Fruit fly (Drosophila melanogaster) whole organism, embryonic: Measurements from ENCODE around the gene Sar1.

Experiments used
- ATbp ChIP-seq: fragments of 200-800 bp; sonication (Bioruptor generic); optimal IDR thresholded peaks from 2 replicates; lab custom pipeline; 2017; ENCODE audit warnings: missing biosample characterization, mild to moderate bottlenecking, missing genetic modification characterization, missing genetic modification reagents
- Bgb ChIP-seq: fragments of 200-800 bp; sonication (Bioruptor generic); IDR thresholded peaks from 2 replicates; pipeline ENCODE4 v1.3.6; 2022; ENCODE audit warnings: missing biosample characterization, missing genetic modification characterization; ENCODE audit not compliant: partially characterized antibody
- CG10274 ChIP-seq: fragments of 200-800 bp; sonication (Bioruptor generic); optimal IDR thresholded peaks from 3 replicates; lab custom pipeline; 2017; ENCODE audit warnings: missing biosample characterization, mild to moderate bottlenecking, missing genetic modification characterization
- CG10366 ChIP-seq: fragments of 200-800 bp; sonication (Bioruptor generic); IDR thresholded peaks from 2 replicates; pipeline ENCODE4 v1.3.6; 2022; ENCODE audit warnings: missing biosample characterization, missing genetic modification characterization
- CG11247 ChIP-seq: fragments of 200-800 bp; sonication (Bioruptor generic); IDR thresholded peaks from 2 replicates; pipeline ENCODE4 v1.3.6; 2022; ENCODE audit warnings: missing biosample characterization, missing genetic modification characterization
- CG13287 ChIP-seq: fragments of 200-800 bp; sonication (Bioruptor generic); IDR thresholded peaks from 2 replicates; pipeline ENCODE4 v1.3.6; 2022; ENCODE audit warnings: missing biosample characterization, missing genetic modification characterization; ENCODE audit not compliant: partially characterized antibody
- CG13894 ChIP-seq: fragments of 200-800 bp; sonication (Bioruptor generic); optimal IDR thresholded peaks from 3 replicates; lab custom pipeline; 2018; ENCODE audit warnings: missing biosample characterization, mild to moderate bottlenecking, missing genetic modification characterization, moderate library complexity
- CG14710 ChIP-seq: fragments of 200-800 bp; sonication (Bioruptor generic); optimal IDR thresholded peaks from 3 replicates; lab custom pipeline; 2019; ENCODE audit warnings: missing biosample characterization, mild to moderate bottlenecking, missing genetic modification characterization, moderate library complexity
- CG14860 ChIP-seq: fragments of 200-800 bp; sonication (Bioruptor generic); IDR thresholded peaks from 3 replicates; pipeline ENCODE4 v1.3.6; 2022; ENCODE audit warnings: missing biosample characterization, missing genetic modification characterization; ENCODE audit not compliant: partially characterized antibody
- CG1529 ChIP-seq: fragments of 200-800 bp; sonication (Bioruptor generic); optimal IDR thresholded peaks from 3 replicates; lab custom pipeline; 2018; ENCODE audit warnings: missing biosample characterization, missing genetic modification characterization
- CG1603 ChIP-seq: fragments of 200-800 bp; sonication (Bioruptor generic); optimal IDR thresholded peaks from 2 replicates; lab custom pipeline; 2019; ENCODE audit warnings: missing biosample characterization, mild to moderate bottlenecking, missing genetic modification characterization, moderate library complexity
- CG17829 ChIP-seq: fragments of 200-800 bp; optimal IDR thresholded peaks from 2 replicates; lab custom pipeline; 2019; ENCODE audit warnings: missing biosample characterization, mild to moderate bottlenecking, missing genetic modification characterization, moderate library complexity
- CG17912 ChIP-seq: fragments of 200-800 bp; sonication (Bioruptor generic); optimal IDR thresholded peaks from 2 replicates; lab custom pipeline; 2018; ENCODE audit warnings: missing biosample characterization, mild to moderate bottlenecking, missing genetic modification characterization
- CG2889 ChIP-seq: fragments of 200-800 bp; sonication (Bioruptor generic); IDR thresholded peaks from 3 replicates; pipeline ENCODE4 v1.3.6; 2022; ENCODE audit warnings: missing biosample characterization, missing genetic modification characterization
- CG32772 ChIP-seq: fragments of 200-800 bp; sonication (Bioruptor generic); IDR thresholded peaks from 2 replicates; pipeline ENCODE4 v1.3.6; 2022; ENCODE audit warnings: missing biosample characterization, missing genetic modification characterization
- CG34224 ChIP-seq: fragments of 200-800 bp; sonication (Bioruptor generic); IDR thresholded peaks from 3 replicates; pipeline ENCODE4 v1.3.6; 2022; ENCODE audit warnings: missing biosample characterization, missing genetic modification characterization; ENCODE audit not compliant: partially characterized antibody
- CG5245 ChIP-seq: fragments of 200-800 bp; sonication (Bioruptor generic); optimal IDR thresholded peaks from 3 replicates; lab custom pipeline; 2016; ENCODE audit warnings: missing biosample characterization, missing genetic modification characterization
- CG6791 ChIP-seq: fragments of 200-800 bp; sonication (Bioruptor generic); IDR thresholded peaks from 3 replicates; pipeline ENCODE4 v1.3.6; 2022; ENCODE audit warnings: missing biosample characterization, missing genetic modification characterization; ENCODE audit not compliant: partially characterized antibody
- CG7357 ChIP-seq: fragments of 200-800 bp; sonication (Bioruptor generic); IDR thresholded peaks from 3 replicates; pipeline ENCODE4 v1.3.6; 2022; ENCODE audit warnings: missing biosample characterization, missing genetic modification characterization
- CG8388 ChIP-seq: fragments of 200-800 bp; sonication (Bioruptor generic); optimal IDR thresholded peaks from 2 replicates; lab custom pipeline; 2019; ENCODE audit warnings: missing biosample characterization, mild to moderate bottlenecking, missing genetic modification characterization, moderate library complexity
- CG9932 ChIP-seq: fragments of 200-800 bp; sonication (Bioruptor generic); IDR thresholded peaks from 2 replicates; pipeline ENCODE4 v1.3.6; 2022; ENCODE audit warnings: missing biosample characterization, missing genetic modification characterization
- Dll ChIP-seq: fragments of 200-800 bp; sonication (Bioruptor generic); IDR thresholded peaks from 4 replicates; pipeline ENCODE4 v1.3.6; 2022; ENCODE audit warnings: missing biosample characterization, missing genetic modification characterization; ENCODE audit not compliant: partially characterized antibody
- Dp ChIP-seq: fragments of 200-800 bp; sonication (Bioruptor generic); optimal IDR thresholded peaks from 2 replicates; lab custom pipeline; 2018; ENCODE audit warnings: missing biosample characterization, mild to moderate bottlenecking, missing genetic modification characterization, moderate library complexity
- Ets65A ChIP-seq: fragments of 200-800 bp; sonication (Bioruptor generic); peaks from one replicate; lab custom pipeline; 2016; ENCODE audit warnings: missing biosample characterization, missing genetic modification characterization
- HLH4C ChIP-seq: fragments of 200-800 bp; sonication (Bioruptor generic); IDR thresholded peaks from 3 replicates; pipeline ENCODE4 v1.3.6; 2022; ENCODE audit warnings: missing biosample characterization, missing genetic modification characterization; ENCODE audit not compliant: partially characterized antibody
- HmgZ ChIP-seq: fragments of 200-800 bp; sonication (Bioruptor generic); optimal IDR thresholded peaks from 2 replicates; lab custom pipeline; 2018; ENCODE audit warnings: missing biosample characterization, mild to moderate bottlenecking, missing genetic modification characterization
- Hr39 ChIP-seq: fragments of >200 bp; optimal IDR thresholded peaks from 2 replicates; lab custom pipeline; 2017
- Nf-YB ChIP-seq: fragments of 200-800 bp; sonication (Bioruptor generic); optimal IDR thresholded peaks from 3 replicates; lab custom pipeline; 2019; ENCODE audit warnings: missing biosample characterization, mild to moderate bottlenecking, missing genetic modification characterization, moderate library complexity
- Opbp ChIP-seq: fragments of 200-800 bp; sonication (Bioruptor generic); IDR thresholded peaks from 3 replicates; pipeline ENCODE4 v1.3.6; 2022; ENCODE audit warnings: missing biosample characterization, missing genetic modification characterization; ENCODE audit not compliant: partially characterized antibody
- PHDP ChIP-seq: fragments of 200-800 bp; sonication (Bioruptor generic); optimal IDR thresholded peaks from 3 replicates; lab custom pipeline; 2018; ENCODE audit warnings: missing biosample characterization, mild to moderate bottlenecking, missing genetic modification characterization, moderate library complexity
- ara ChIP-seq: fragments of 200-800 bp; sonication (Bioruptor generic); IDR thresholded peaks from 2 replicates; pipeline ENCODE4 v1.3.6; 2022; ENCODE audit warnings: missing biosample characterization, missing genetic modification characterization
- az2 ChIP-seq: fragments of 200-800 bp; sonication (Bioruptor generic); optimal IDR thresholded peaks from 3 replicates; lab custom pipeline; 2016; ENCODE audit warnings: missing biosample characterization, missing genetic modification characterization
- bbx ChIP-seq: fragments of 200-800 bp; sonication (Bioruptor generic); IDR thresholded peaks from 2 replicates; pipeline ENCODE4 v1.3.6; 2022; ENCODE audit warnings: missing biosample characterization, missing genetic modification characterization; ENCODE audit not compliant: partially characterized antibody
- cad ChIP-seq: fragments of >200 bp; optimal IDR thresholded peaks from 2 replicates; lab custom pipeline; 2017; ENCODE audit warnings: missing biosample characterization, missing genetic modification characterization
- cg ChIP-seq: fragments of 200-800 bp; sonication (Bioruptor generic); optimal IDR thresholded peaks from 3 replicates; lab custom pipeline; 2019; ENCODE audit warnings: missing biosample characterization, mild to moderate bottlenecking, missing genetic modification characterization, moderate library complexity
- chm ChIP-seq: fragments of 200-800 bp; sonication (Bioruptor generic); IDR thresholded peaks from 2 replicates; pipeline ENCODE4 v1.3.6; 2022; ENCODE audit warnings: missing biosample characterization, missing genetic modification characterization
- hbn ChIP-seq: fragments of 200-800 bp; sonication (Bioruptor generic); IDR thresholded peaks from 2 replicates; pipeline ENCODE4 v1.3.6; 2022; ENCODE audit warnings: missing biosample characterization, missing genetic modification characterization; ENCODE audit not compliant: partially characterized antibody
- inv ChIP-seq: fragments of 200-800 bp; sonication (Bioruptor generic); IDR thresholded peaks from 2 replicates; pipeline ENCODE4 v1.3.6; 2022; ENCODE audit warnings: missing biosample characterization, missing genetic modification characterization; ENCODE audit not compliant: partially characterized antibody
- knrl ChIP-seq: fragments of 200-800 bp; sonication (Bioruptor generic); IDR thresholded peaks from 3 replicates; pipeline ENCODE4 v1.3.6; 2022; ENCODE audit warnings: missing biosample characterization, missing genetic modification characterization; ENCODE audit not compliant: partially characterized antibody
- maf-S ChIP-seq: fragments of 200-800 bp; sonication (Bioruptor generic); optimal IDR thresholded peaks from 2 replicates; lab custom pipeline; 2016; ENCODE audit warnings: missing biosample characterization, missing genetic modification characterization
- mld ChIP-seq: fragments of 200-800 bp; sonication (Bioruptor generic); IDR thresholded peaks from 3 replicates; pipeline ENCODE4 v1.3.6; 2022; ENCODE audit warnings: missing biosample characterization, missing genetic modification characterization; ENCODE audit not compliant: partially characterized antibody
- nerfin-2 ChIP-seq: fragments of 200-800 bp; sonication (Bioruptor generic); IDR thresholded peaks from 2 replicates; pipeline ENCODE4 v1.3.6; 2022; ENCODE audit warnings: missing biosample characterization, missing genetic modification characterization; ENCODE audit not compliant: partially characterized antibody
- otp ChIP-seq: fragments of 200-800 bp; sonication (Bioruptor generic); IDR thresholded peaks from 3 replicates; pipeline ENCODE4, ENCODE4 v1.3.6; 2022; ENCODE audit warnings: missing biosample characterization, missing genetic modification characterization
- pzg ChIP-seq: fragments of 200-800 bp; sonication (Bioruptor generic); optimal IDR thresholded peaks from 3 replicates; lab custom pipeline; 2018; ENCODE audit warnings: missing biosample characterization, mild to moderate bottlenecking, missing genetic modification characterization, moderate library complexity
- ro ChIP-seq: fragments of 200-800 bp; sonication (Bioruptor generic); IDR thresholded peaks from 2 replicates; pipeline ENCODE4 v1.3.6; 2022; ENCODE audit warnings: missing biosample characterization, missing genetic modification characterization
- stwl ChIP-seq: fragments of 200-800 bp; sonication (Bioruptor generic); optimal IDR thresholded peaks from 3 replicates; lab custom pipeline; 2018; ENCODE audit warnings: missing biosample characterization, mild to moderate bottlenecking, missing genetic modification characterization, moderate library complexity
- tgo ChIP-seq: fragments of 200-800 bp; sonication (Bioruptor generic); IDR thresholded peaks from 3 replicates; pipeline ENCODE4 v1.3.6; 2022; ENCODE audit warnings: missing biosample characterization, missing genetic modification characterization
- toy ChIP-seq: fragments of 200-800 bp; sonication (Bioruptor generic); IDR thresholded peaks from 2 replicates; pipeline ENCODE4 v1.3.6; 2022; ENCODE audit warnings: missing biosample characterization, missing genetic modification characterization
- vvl ChIP-seq: fragments of 200-800 bp; sonication (Bioruptor generic); IDR thresholded peaks from 2 replicates; pipeline ENCODE4 v1.3.6; 2022; ENCODE audit warnings: missing biosample characterization, missing genetic modification characterization
- zen2 ChIP-seq: fragments of 200-800 bp; sonication (Bioruptor generic); IDR thresholded peaks from 3 replicates; pipeline ENCODE4 v1.3.6; 2022; ENCODE audit warnings: missing biosample characterization, missing genetic modification characterization; ENCODE audit not compliant: partially characterized antibody

Gene Sar1

DNA sequence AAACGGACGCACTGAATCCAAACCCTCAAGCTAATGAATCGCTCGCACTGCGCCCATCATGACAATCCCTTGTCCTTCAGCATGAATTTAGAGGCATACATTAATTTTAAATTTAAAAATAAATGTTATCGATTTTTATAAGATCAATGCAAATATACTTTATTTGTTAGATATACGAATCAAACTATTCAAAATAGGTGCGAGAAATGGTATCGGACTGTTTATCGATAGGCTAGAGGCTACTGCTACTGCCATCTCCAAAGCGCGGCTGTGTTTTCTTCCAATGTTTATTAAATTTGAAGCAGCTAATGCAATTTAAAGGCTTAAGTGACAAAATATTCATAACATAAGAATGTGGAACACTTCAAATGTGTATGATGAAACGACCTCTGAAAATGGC is 24.6 kb downstream of the Sar1 start, which contains the start of gene CG43342 (continued):
- TF ChIP-seq hbn, result peak; percentile 63
- TF ChIP-seq bbx (GFP tag; lab: Robert Waterston, UW), result peak; percentile 84
- TF ChIP-seq CG8388 (GFP tag; lab: Kevin White, UChicago), result no peak
- TF ChIP-seq inv (GFP tag; lab: Robert Waterston, UW), result peak; percentile 49; the same call in 1 of the 2 replicates
- TF ChIP-seq HLH4C (GFP tag; lab: Robert Waterston, UW), result peak; percentile 92
- TF ChIP-seq ara (GFP tag; lab: Robert Waterston, UW), result no peak
- TF ChIP-seq maf-S (GFP tag; lab: Kevin White, UChicago), result no peak
- peak; percentile 85 for TF ChIP-seq CG6791
- TF ChIP-seq tgo, result no peak
- TF ChIP-seq az2 (GFP tag; lab: Kevin White, UChicago), result no peak
- TF ChIP-seq Ets65A, result no peak
- peak; percentile 74 for TF ChIP-seq Dp (GFP tag; lab: Kevin White, UChicago)
- peak; percentile 80; the same call in 2 of the 3 replicates for TF ChIP-seq Opbp (GFP tag; lab: Robert Waterston, UW)
- TF ChIP-seq Dll (GFP tag; lab: Robert Waterston, UW), result peak; percentile 82
- TF ChIP-seq CG10366, result no peak
- peak; percentile 40 for TF ChIP-seq pzg (GFP tag; lab: Kevin White, UChicago)
- no peak for TF ChIP-seq ro
- no peak for TF ChIP-seq PHDP (tag; lab: Kevin White, UChicago)
- no peak for TF ChIP-seq cg (GFP tag; lab: Kevin White, UChicago)
- no peak for TF ChIP-seq toy (GFP tag; lab: Robert Waterston, UW)
- TF ChIP-seq cad (GFP tag; lab: Kevin White, UChicago), result no peak
- TF ChIP-seq CG7357 (GFP tag; lab: Robert Waterston, UW), result no peak
- no peak for TF ChIP-seq CG5245 (GFP tag; lab: Kevin White, UChicago)
- TF ChIP-seq Hr39 (lab: Kevin White, UChicago), result no peak
- TF ChIP-seq CG17829 (tag; lab: Kevin White, UChicago), result no peak
- peak; percentile 85 for TF ChIP-seq Bgb (GFP tag; lab: Robert Waterston, UW)
- no peak for TF ChIP-seq chm (GFP tag; lab: Robert Waterston, UW)
- no peak for TF ChIP-seq CG32772 (GFP tag; lab: Robert Waterston, UW)
- TF ChIP-seq vvl (GFP tag; lab: Robert Waterston, UW), result peak; percentile 17; the same call in 1 of the 2 replicates
- peak; percentile 84 for TF ChIP-seq CG34224
- no peak for TF ChIP-seq HmgZ
- TF ChIP-seq CG2889, result no peak
- TF ChIP-seq ATbp (GFP tag; lab: Kevin White, UChicago), result no peak
- peak; percentile 37 for TF ChIP-seq CG1603 (tag; lab: Kevin White, UChicago)
- TF ChIP-seq CG14860 (GFP tag; lab: Robert Waterston, UW), result peak; percentile 82
- peak; percentile 88 for TF ChIP-seq zen2
- TF ChIP-seq CG13894 (tag; lab: Kevin White, UChicago), result no peak
- no peak for TF ChIP-seq CG9932 (GFP tag; lab: Robert Waterston, UW)
- TF ChIP-seq mld (GFP tag; lab: Robert Waterston, UW), result peak; percentile 76; the same call in 2 of the 3 replicates
- no peak for TF ChIP-seq CG10274 (GFP tag; lab: Kevin White, UChicago)
- TF ChIP-seq CG13287 (GFP tag; lab: Robert Waterston, UW), result peak; percentile 85
- peak; percentile 85 for TF ChIP-seq nerfin-2
- peak; percentile 73 for TF ChIP-seq stwl (tag; lab: Kevin White, UChicago)
- no peak for TF ChIP-seq CG1529 (GFP tag; lab: Kevin White, UChicago)
- no peak for TF ChIP-seq Nf-YB (GFP tag; lab: Kevin White, UChicago)
- no peak for TF ChIP-seq CG17912 (GFP tag; lab: Kevin White, UChicago)
- TF ChIP-seq knrl, result peak; percentile 68; the same call in 2 of the 3 replicates
- TF ChIP-seq CG14710 (tag; lab: Kevin White, UChicago), result peak; percentile 9
- no peak for TF ChIP-seq otp
- TF ChIP-seq CG11247 (GFP tag; lab: Robert Waterston, UW), result no peak
